Fruit fly (Drosophila melanogaster) whole organism, embryonic: ENCODE results near the gene Rpp30.

Experiments used
- Asciz ChIP-seq: fragments of 200-800 bp; sonication (Bioruptor generic); optimal IDR thresholded peaks from 2 replicates; lab custom pipeline; 2017; ENCODE audit warnings: missing biosample characterization, mild to moderate bottlenecking, missing genetic modification characterization, missing genetic modification reagents
- CG10462 ChIP-seq: fragments of 200-800 bp; sonication (Bioruptor generic); optimal IDR thresholded peaks from 2 replicates; lab custom pipeline; 2016; ENCODE audit warnings: missing biosample characterization, missing genetic modification characterization
- CG11456 ChIP-seq: fragments of 200-800 bp; sonication (Bioruptor generic); IDR thresholded peaks from 3 replicates; pipeline ENCODE4 v1.3.6; 2022; ENCODE audit warnings: missing biosample characterization, missing genetic modification characterization
- CG12071 ChIP-seq: fragments of 200-800 bp; sonication (Bioruptor generic); optimal IDR thresholded peaks from 3 replicates; lab custom pipeline; 2018; ENCODE audit warnings: missing biosample characterization, mild to moderate bottlenecking, missing genetic modification characterization
- CG13287 ChIP-seq: fragments of 200-800 bp; sonication (Bioruptor generic); IDR thresholded peaks from 2 replicates; pipeline ENCODE4 v1.3.6; 2022; ENCODE audit warnings: missing biosample characterization, missing genetic modification characterization; ENCODE audit not compliant: partially characterized antibody
- CG13624 ChIP-seq: fragments of 200-800 bp; sonication (Bioruptor generic); optimal IDR thresholded peaks from 2 replicates; lab custom pipeline; 2016; ENCODE audit warnings: missing biosample characterization, missing genetic modification characterization
- CG13894 ChIP-seq: fragments of 200-800 bp; sonication (Bioruptor generic); optimal IDR thresholded peaks from 3 replicates; lab custom pipeline; 2018; ENCODE audit warnings: missing biosample characterization, mild to moderate bottlenecking, missing genetic modification characterization, moderate library complexity
- CG14667 ChIP-seq: fragments of 200-800 bp; sonication (Bioruptor generic); IDR thresholded peaks from 2 replicates; pipeline ENCODE4 v1.3.6; 2022; ENCODE audit warnings: missing biosample characterization, missing genetic modification characterization
- CG15073 ChIP-seq: fragments of 200-800 bp; sonication (Bioruptor generic); optimal IDR thresholded peaks from 2 replicates; lab custom pipeline; 2016; ENCODE audit warnings: missing biosample characterization, missing genetic modification characterization
- CG18599 ChIP-seq: fragments of 200-800 bp; sonication (Bioruptor generic); optimal IDR thresholded peaks from 3 replicates; lab custom pipeline; 2017; ENCODE audit warnings: missing biosample characterization, missing genetic modification characterization, mild to moderate bottlenecking, moderate library complexity, missing genetic modification reagents
- CG31388 ChIP-seq: fragments of 200-800 bp; sonication (Bioruptor generic); optimal IDR thresholded peaks from 2 replicates; lab custom pipeline; 2016; ENCODE audit warnings: missing biosample characterization, missing genetic modification characterization
- CG33557 ChIP-seq: fragments of 200-800 bp; sonication (Bioruptor generic); optimal IDR thresholded peaks from 2 replicates; lab custom pipeline; 2019; ENCODE audit warnings: missing biosample characterization, mild to moderate bottlenecking, missing genetic modification characterization, moderate library complexity
- CG4617 ChIP-seq: fragments of 200-800 bp; sonication (Bioruptor generic); optimal IDR thresholded peaks from 3 replicates; lab custom pipeline; 2016; ENCODE audit warnings: missing biosample characterization, missing genetic modification characterization, borderline replicate concordance
- CG4707 ChIP-seq: fragments of 200-800 bp; sonication (Bioruptor generic); optimal IDR thresholded peaks from 2 replicates; lab custom pipeline; 2018; ENCODE audit warnings: missing biosample characterization, mild to moderate bottlenecking, missing genetic modification characterization, moderate library complexity
- CG7786 ChIP-seq: fragments of 200-800 bp; sonication (Bioruptor generic); optimal IDR thresholded peaks from 2 replicates; lab custom pipeline; 2016; ENCODE audit warnings: missing biosample characterization, missing genetic modification characterization
- CG8290 ChIP-seq, 3 experiments: fragments of 200-800 bp; sonication (Bioruptor generic); optimal IDR thresholded peaks; 2 replicates each; lab custom pipeline; 2016 to 2019; ENCODE audit warnings: missing biosample characterization in 3 of 3, missing genetic modification characterization in 3 of 3, mild to moderate bottlenecking in 2 of 3, moderate library complexity in 1 of 3
- CG8478 ChIP-seq: fragments of >200 bp; optimal IDR thresholded peaks from 2 replicates; lab custom pipeline; 2018
- Drgx ChIP-seq: fragments of 200-800 bp; sonication (Bioruptor generic); IDR thresholded peaks from 2 replicates; pipeline ENCODE4 v1.3.6; 2022; ENCODE audit warnings: missing biosample characterization, missing genetic modification characterization
- Fer1 ChIP-seq: fragments of 200-800 bp; sonication (Bioruptor generic); optimal IDR thresholded peaks from 2 replicates; lab custom pipeline; 2017; ENCODE audit warnings: missing biosample characterization, mild to moderate bottlenecking, missing genetic modification characterization
- Fer3 ChIP-seq: fragments of 200-800 bp; sonication (Bioruptor generic); optimal IDR thresholded peaks from 2 replicates; lab custom pipeline; 2018; ENCODE audit warnings: missing biosample characterization, mild to moderate bottlenecking, missing genetic modification characterization, moderate library complexity
- Mes4 ChIP-seq: fragments of 200-800 bp; sonication (Bioruptor generic); optimal IDR thresholded peaks from 2 replicates; lab custom pipeline; 2016; ENCODE audit warnings: missing biosample characterization, missing genetic modification characterization
- Pdp1 ChIP-seq, 2 experiments: fragments of 200-800 bp; sonication (Bioruptor generic); optimal IDR thresholded peaks; 3 replicates each; lab custom pipeline; 2016; ENCODE audit warnings: missing biosample characterization in 2 of 2, missing genetic modification characterization in 2 of 2, mild to moderate bottlenecking in 1 of 2, moderate library complexity in 1 of 2
- Sin3A ChIP-seq: fragments of >200 bp; optimal IDR thresholded peaks from 2 replicates; lab custom pipeline; 2018
- Spps ChIP-seq: fragments of 200-800 bp; sonication (Bioruptor generic); optimal IDR thresholded peaks from 2 replicates; lab custom pipeline; 2018; ENCODE audit warnings: missing biosample characterization, mild to moderate bottlenecking, missing genetic modification characterization
- YL-1 ChIP-seq: fragments of 200-800 bp; sonication (Bioruptor generic); optimal IDR thresholded peaks from 3 replicates; lab custom pipeline; 2017; ENCODE audit warnings: missing biosample characterization, mild to moderate bottlenecking, missing genetic modification characterization
- ara ChIP-seq: fragments of 200-800 bp; sonication (Bioruptor generic); IDR thresholded peaks from 2 replicates; pipeline ENCODE4 v1.3.6; 2022; ENCODE audit warnings: missing biosample characterization, missing genetic modification characterization
- crol ChIP-seq: fragments of 200-800 bp; sonication (Bioruptor generic); IDR thresholded peaks from 2 replicates; pipeline ENCODE4 v1.3.6; 2022; ENCODE audit warnings: missing biosample characterization, missing genetic modification characterization
- dati ChIP-seq: fragments of 200-800 bp; sonication (Bioruptor generic); IDR thresholded peaks from 2 replicates; pipeline ENCODE4 v1.3.6; 2022; ENCODE audit warnings: missing biosample characterization, missing genetic modification characterization
- dimm ChIP-seq: fragments of 200-800 bp; sonication (Bioruptor generic); IDR thresholded peaks from 2 replicates; pipeline ENCODE4 v1.3.6; 2022; ENCODE audit warnings: missing biosample characterization, missing genetic modification characterization
- gem ChIP-seq: fragments of 200-800 bp; sonication (Bioruptor generic); optimal IDR thresholded peaks from 2 replicates; lab custom pipeline; 2019; ENCODE audit warnings: missing biosample characterization, mild to moderate bottlenecking, missing genetic modification characterization, moderate library complexity
- hkb ChIP-seq, 2 experiments: fragments of 200-800 bp in 1 of 2; fragments of >200 bp in 1 of 2; sonication (Bioruptor generic) in 1 of 2; IDR thresholded peaks in 1 of 2; optimal IDR thresholded peaks in 1 of 2; 2 replicates each; pipeline versions ENCODE4 v1.3.6 to Lab custom; 2017 to 2022; ENCODE audit warnings: missing biosample characterization in 1 of 2, missing genetic modification characterization in 1 of 2
- lbe ChIP-seq: fragments of 200-800 bp; sonication (Bioruptor generic); optimal IDR thresholded peaks from 2 replicates; lab custom pipeline; 2016; ENCODE audit warnings: missing biosample characterization, mild to moderate bottlenecking, missing genetic modification characterization
- lilli ChIP-seq: fragments of 200-800 bp; sonication (Bioruptor generic); optimal IDR thresholded peaks from 3 replicates; lab custom pipeline; 2016; ENCODE audit warnings: missing biosample characterization, missing genetic modification characterization
- lmd ChIP-seq: fragments of 200-800 bp; sonication (Bioruptor generic); IDR thresholded peaks from 2 replicates; pipeline ENCODE4 v1.3.6; 2022; ENCODE audit warnings: missing biosample characterization, missing genetic modification characterization
- lov ChIP-seq, 2 experiments: fragments of 200-800 bp in 1 of 2; fragments of >200 bp in 1 of 2; sonication (Bioruptor generic) in 1 of 2; IDR thresholded peaks in 1 of 2; optimal IDR thresholded peaks in 1 of 2; 2 replicates in 1 of 2; 3 replicates in 1 of 2; pipeline versions ENCODE4 v1.3.6 to Lab custom; 2017 to 2022; ENCODE audit warnings: missing biosample characterization in 1 of 2, missing genetic modification characterization in 1 of 2
- luna ChIP-seq: fragments of 200-800 bp; sonication (Bioruptor generic); optimal IDR thresholded peaks from 2 replicates; lab custom pipeline; 2016; ENCODE audit warnings: missing biosample characterization, missing genetic modification characterization
- maf-S ChIP-seq: fragments of 200-800 bp; sonication (Bioruptor generic); optimal IDR thresholded peaks from 2 replicates; lab custom pipeline; 2016; ENCODE audit warnings: missing biosample characterization, missing genetic modification characterization
- mirr ChIP-seq: fragments of 200-800 bp; sonication (Bioruptor generic); optimal IDR thresholded peaks from 3 replicates; lab custom pipeline; 2018; ENCODE audit warnings: missing biosample characterization, mild to moderate bottlenecking, missing genetic modification characterization
- pho ChIP-seq: fragments of 200-800 bp; sonication (Bioruptor generic); optimal IDR thresholded peaks from 2 replicates; lab custom pipeline; 2016; ENCODE audit warnings: missing biosample characterization, missing genetic modification characterization
- run ChIP-seq: fragments of 200-800 bp; sonication (Bioruptor generic); optimal IDR thresholded peaks from 3 replicates; lab custom pipeline; 2018; ENCODE audit warnings: missing biosample characterization, mild to moderate bottlenecking, missing genetic modification characterization
- schlank ChIP-seq: fragments of 200-800 bp; sonication (Bioruptor generic); optimal IDR thresholded peaks from 2 replicates; lab custom pipeline; 2018; ENCODE audit warnings: missing biosample characterization, mild to moderate bottlenecking, missing genetic modification characterization
- shn ChIP-seq: fragments of 200-800 bp; sonication (Bioruptor generic); optimal IDR thresholded peaks from 3 replicates; lab custom pipeline; 2016; ENCODE audit warnings: missing biosample characterization, missing genetic modification characterization
- sim ChIP-seq: fragments of 200-800 bp; sonication (Bioruptor generic); IDR thresholded peaks from 2 replicates; pipeline ENCODE4 v1.3.6; 2022; ENCODE audit warnings: missing biosample characterization, missing genetic modification characterization
- sr ChIP-seq: fragments of 200-800 bp; sonication (Bioruptor generic); IDR thresholded peaks from 3 replicates; pipeline ENCODE4 v1.3.6; 2022; ENCODE audit warnings: missing biosample characterization, missing genetic modification characterization
- ssp ChIP-seq: fragments of 200-800 bp; sonication (Bioruptor generic); IDR thresholded peaks from 2 replicates; pipeline ENCODE4 v1.3.6; 2022; ENCODE audit warnings: missing biosample characterization, missing genetic modification characterization
- tio ChIP-seq: fragments of 200-800 bp; sonication (Bioruptor generic); optimal IDR thresholded peaks from 2 replicates; lab custom pipeline; 2017; ENCODE audit warnings: missing biosample characterization, missing genetic modification characterization, inconsistent platforms
- tll ChIP-seq, 2 experiments: fragments of 200-800 bp in 1 of 2; fragments of >200 bp in 1 of 2; sonication (Bioruptor generic) in 1 of 2; optimal IDR thresholded peaks; 2 replicates each; lab custom pipeline; 2017 to 2019; ENCODE audit warnings: missing biosample characterization in 2 of 2, missing genetic modification characterization in 2 of 2, mild to moderate bottlenecking in 1 of 2, moderate library complexity in 1 of 2
- toy ChIP-seq: fragments of 200-800 bp; sonication (Bioruptor generic); IDR thresholded peaks from 2 replicates; pipeline ENCODE4 v1.3.6; 2022; ENCODE audit warnings: missing biosample characterization, missing genetic modification characterization
- twi ChIP-seq: fragments of 200-800 bp; optimal IDR thresholded peaks from 2 replicates; lab custom pipeline; 2019; ENCODE audit warnings: missing biosample characterization, mild to moderate bottlenecking, missing genetic modification characterization, moderate library complexity

The Rpp30 gene

dm6 chr2L:285596-286023, 33.4 kb upstream of the Rpp30 start (continued):
- TF ChIP-seq CG11456: 0 out of 3 replicates have a peak, but pooled peaks have one; percentile 68
- TF ChIP-seq sim (GFP tag; lab: Robert Waterston, UW): no peak; the same call in 1 of the 2 replicates
- no peak for TF ChIP-seq toy (GFP tag; lab: Robert Waterston, UW)
- no peak for TF ChIP-seq run
- no peak for TF ChIP-seq Mes4
- TF ChIP-seq tll (GFP tag; optimal IDR thresholded peaks at IDR 0.05; lab: Kevin White, UChicago): no peak
- no peak for TF ChIP-seq tio (GFP tag; lab: Kevin White, UChicago)
- peak; percentile 22 for TF ChIP-seq pho
- peak; percentile 31; the same call in 1 of the 3 replicates for TF ChIP-seq sr (GFP tag; lab: Robert Waterston, UW)
- peak; percentile 52; the same call in 1 of the 2 replicates for TF ChIP-seq crol (GFP tag; lab: Robert Waterston, UW)
- peak; percentile 63 for TF ChIP-seq YL-1 (GFP tag; lab: Kevin White, UChicago)
- peak; percentile 50 for TF ChIP-seq shn
- TF ChIP-seq CG12071 (GFP tag; lab: Kevin White, UChicago): peak; percentile 43
- TF ChIP-seq Sin3A (lab: Kevin White, UChicago): no peak
- TF ChIP-seq mirr: peak; percentile 49
- 0 out of 2 replicates have a peak, but pooled peaks have one; percentile 25 for TF ChIP-seq Drgx (GFP tag; lab: Robert Waterston, UW)
- TF ChIP-seq dimm (GFP tag; lab: Robert Waterston, UW): no peak
- no peak for TF ChIP-seq CG8478 (lab: Kevin White, UChicago)
- TF ChIP-seq lbe (GFP tag; lab: Kevin White, UChicago): no peak
- peak; percentile 52 for TF ChIP-seq Asciz
- TF ChIP-seq twi: no peak
- TF ChIP-seq CG10462 (GFP tag; lab: Kevin White, UChicago): no peak
- TF ChIP-seq hkb (optimal IDR thresholded peaks at IDR 0.05; lab: Kevin White, UChicago): no peak
- TF ChIP-seq hkb (GFP tag; IDR thresholded peaks at IDR 0.05; lab: Robert Waterston, UW): peak; percentile 42; the same call in 1 of the 2 replicates
- no peak for TF ChIP-seq dati (GFP tag; lab: Robert Waterston, UW)
- TF ChIP-seq Pdp1 (GFP tag; optimal IDR thresholded peaks at IDR 0.05; lab: Kevin White, UChicago): peak; percentile 23 to 26
- peak; percentile 20 for TF ChIP-seq luna (GFP tag; lab: Kevin White, UChicago)
- TF ChIP-seq CG18599 (GFP tag; lab: Kevin White, UChicago): peak; percentile 70
- peak; percentile 29 for TF ChIP-seq CG7786
- peak; percentile 45 for TF ChIP-seq Fer3 (tag; lab: Kevin White, UChicago)
- TF ChIP-seq maf-S (GFP tag; lab: Kevin White, UChicago): peak; percentile 33
- peak; percentile 59 for TF ChIP-seq CG8290 (GFP tag; optimal IDR thresholded peaks at IDR 0.05; lab: Kevin White, UChicago)
- peak; percentile 8 to 88 for TF ChIP-seq CG8290 (tag; optimal IDR thresholded peaks at IDR 0.05; lab: Kevin White, UChicago)
- TF ChIP-seq CG4707 (GFP tag; lab: Kevin White, UChicago): peak; percentile 48
- peak; percentile 41; the same call in 1 of the 2 replicates for TF ChIP-seq CG13287 (GFP tag; lab: Robert Waterston, UW)
- peak; percentile 69 for TF ChIP-seq Fer1 (GFP tag; lab: Kevin White, UChicago)
- no peak for TF ChIP-seq lov (optimal IDR thresholded peaks at IDR 0.05; lab: Kevin White, UChicago)
- 0 out of 3 replicates have a peak, but pooled peaks have one; percentile 47 for TF ChIP-seq lov (GFP tag; IDR thresholded peaks at IDR 0.05; lab: Robert Waterston, UW)
- TF ChIP-seq CG4617 (GFP tag; lab: Kevin White, UChicago): peak; percentile 21
- peak; percentile 72 for TF ChIP-seq gem (tag; lab: Kevin White, UChicago)
- no peak for TF ChIP-seq CG14667 (GFP tag; lab: Robert Waterston, UW)
- TF ChIP-seq lilli: peak; percentile 70
- no peak for TF ChIP-seq CG15073 (GFP tag; lab: Kevin White, UChicago)
- TF ChIP-seq Spps: peak; percentile 38
- TF ChIP-seq lmd (GFP tag; lab: Robert Waterston, UW): peak; percentile 9; the same call in 1 of the 2 replicates
- TF ChIP-seq ssp (GFP tag; lab: Robert Waterston, UW): peak; percentile 36; the same call in 1 of the 2 replicates
- no peak for TF ChIP-seq CG33557 (GFP tag; lab: Kevin White, UChicago)
- TF ChIP-seq CG31388 (GFP tag; lab: Kevin White, UChicago): no peak
- TF ChIP-seq schlank (tag; lab: Kevin White, UChicago): no peak
- TF ChIP-seq CG13894 (tag; lab: Kevin White, UChicago): peak; percentile 84
- TF ChIP-seq CG13624 (GFP tag; lab: Kevin White, UChicago): peak; percentile 42
- no peak for TF ChIP-seq ara
